Fruit fly (Drosophila melanogaster) whole organism, pupa: ENCODE results near the gene CG32756.

Experiments
- CG10348 ChIP-seq: fragments of 200-800 bp; sonication (Bioruptor generic); IDR thresholded peaks from 2 replicates; pipeline ENCODE4 v1.3.6; 2022; ENCODE audit warnings: missing biosample characterization, missing genetic modification characterization
- CG12605 ChIP-seq: fragments of 200-800 bp; sonication (Bioruptor generic); IDR thresholded peaks from 2 replicates; pipeline ENCODE4 v1.3.6; 2022; ENCODE audit warnings: missing biosample characterization, missing genetic modification characterization
- CG13204 ChIP-seq: fragments of 200-800 bp; sonication (Bioruptor generic); optimal IDR thresholded peaks from 2 replicates; lab custom pipeline; 2018; ENCODE audit warnings: missing biosample characterization, mild to moderate bottlenecking, missing genetic modification characterization, moderate library complexity
- CG14655 ChIP-seq: fragments of 200-800 bp; sonication (Bioruptor generic); optimal IDR thresholded peaks from 3 replicates; lab custom pipeline; 2017; ENCODE audit warnings: mild to moderate bottlenecking, missing biosample characterization, missing genetic modification reagents, missing genetic modification characterization
- CG15710 ChIP-seq: fragments of 200-800 bp; sonication (Bioruptor generic); optimal IDR thresholded peaks from 2 replicates; lab custom pipeline; 2018; ENCODE audit warnings: missing biosample characterization, mild to moderate bottlenecking, missing genetic modification characterization, moderate library complexity
- CG17806 ChIP-seq: fragments of 200-800 bp; sonication (Bioruptor generic); optimal IDR thresholded peaks from 2 replicates; lab custom pipeline; 2018; ENCODE audit warnings: missing biosample characterization, mild to moderate bottlenecking, missing genetic modification characterization, moderate library complexity
- CG32121 ChIP-seq: fragments of 200-800 bp; sonication (Bioruptor generic); IDR thresholded peaks from 2 replicates; pipeline ENCODE4 v1.3.6; 2022; ENCODE audit warnings: missing biosample characterization, missing genetic modification characterization
- CG34367 ChIP-seq: fragments of 200-800 bp; sonication (Bioruptor generic); optimal IDR thresholded peaks from 2 replicates; lab custom pipeline; 2018; ENCODE audit warnings: missing biosample characterization, mild to moderate bottlenecking, missing genetic modification characterization
- CG4496 ChIP-seq: fragments of 200-800 bp; sonication (Bioruptor generic); IDR thresholded peaks from 3 replicates; pipeline ENCODE4 v1.3.6; 2022; ENCODE audit warnings: missing biosample characterization, missing genetic modification characterization
- CG8159 ChIP-seq: fragments of 200-800 bp; sonication (Bioruptor generic); optimal IDR thresholded peaks from 3 replicates; lab custom pipeline; 2018; ENCODE audit warnings: missing biosample characterization, mild to moderate bottlenecking, missing genetic modification characterization, moderate library complexity
- CG8301 ChIP-seq: fragments of 200-800 bp; sonication (Bioruptor generic); optimal IDR thresholded peaks from 2 replicates; lab custom pipeline; 2018; ENCODE audit warnings: missing biosample characterization, mild to moderate bottlenecking, missing genetic modification characterization
- CG9948 ChIP-seq: fragments of 200-800 bp; sonication (Bioruptor generic); optimal IDR thresholded peaks from 2 replicates; lab custom pipeline; 2018; ENCODE audit warnings: missing biosample characterization, mild to moderate bottlenecking, missing genetic modification characterization, moderate library complexity
- D1 ChIP-seq: fragments of 200-800 bp; sonication (Bioruptor generic); optimal IDR thresholded peaks from 2 replicates; lab custom pipeline; 2018; ENCODE audit warnings: missing biosample characterization, mild to moderate bottlenecking, missing genetic modification characterization, moderate library complexity
- EcR ChIP-seq: fragments of 200-800 bp; sonication (Bioruptor generic); optimal IDR thresholded peaks from 3 replicates; lab custom pipeline; 2019; ENCODE audit warnings: missing biosample characterization, missing genetic modification characterization, mild to moderate bottlenecking, moderate library complexity, missing genetic modification reagents
- Ets98B ChIP-seq: fragments of 200-800 bp; sonication (Bioruptor generic); IDR thresholded peaks from 2 replicates; pipeline ENCODE4 v1.3.6; 2022; ENCODE audit warnings: missing biosample characterization, missing genetic modification characterization
- Pif1A ChIP-seq: fragments of 200-800 bp; sonication (Bioruptor generic); optimal IDR thresholded peaks from 3 replicates; lab custom pipeline; 2016; ENCODE audit warnings: missing biosample characterization, missing genetic modification characterization
- Pif1B ChIP-seq: fragments of 200-800 bp; sonication (Bioruptor generic); optimal IDR thresholded peaks from 3 replicates; lab custom pipeline; 2016; ENCODE audit warnings: missing biosample characterization, missing genetic modification characterization
- Snoo ChIP-seq: fragments of 200-800 bp; sonication (Bioruptor generic); optimal IDR thresholded peaks from 3 replicates; lab custom pipeline; 2017; ENCODE audit warnings: missing biosample characterization, mild to moderate bottlenecking, missing genetic modification characterization, inconsistent platforms
- fd96Ca ChIP-seq: fragments of 200-800 bp; sonication (Bioruptor generic); IDR thresholded peaks from 3 replicates; pipeline ENCODE4 v1.3.6; 2022; ENCODE audit warnings: missing biosample characterization, missing genetic modification characterization
- gl ChIP-seq: fragments of 200-800 bp; sonication (Bioruptor generic); optimal IDR thresholded peaks from 2 replicates; lab custom pipeline; 2018; ENCODE audit warnings: missing biosample characterization, mild to moderate bottlenecking, missing genetic modification characterization
- rn ChIP-seq: fragments of 200-800 bp; sonication (Bioruptor generic); IDR thresholded peaks from 2 replicates; pipeline ENCODE4 v1.3.6; 2022; ENCODE audit warnings: missing biosample characterization, missing genetic modification characterization

CG32756 gene

dm6 chrX:5917310-5917988 lies 28.0 kb upstream of the CG32756 start:
- no peak for TF ChIP-seq Ets98B (GFP tag; lab: Robert Waterston, UW)
- TF ChIP-seq CG12605, result peak; percentile 38; the same call in 1 of the 2 replicates
- TF ChIP-seq CG32121 (GFP tag; lab: Robert Waterston, UW), result peak; percentile 29; the same call in 1 of the 2 replicates
- TF ChIP-seq CG4496 (GFP tag; lab: Robert Waterston, UW), result 0 out of 3 replicates have a peak, but pooled peaks have one; percentile 51
- TF ChIP-seq Snoo (tag; lab: Kevin White, UChicago), result peak; percentile 12

dm6 chrX:5918499-5919126 lies 26.9 kb upstream of the CG32756 start:
- TF ChIP-seq fd96Ca (GFP tag; lab: Robert Waterston, UW) (peak; percentile 100), CG8159 (tag; lab: Kevin White, UChicago) (peak; percentile 99), CG34367 (tag; lab: Kevin White, UChicago) (peak; percentile 99), CG14655 (GFP tag; lab: Kevin White, UChicago) (peak; percentile 100), CG10348 (peak; percentile 98), rn (peak; percentile 99), CG12605 (peak; percentile 99), CG32121 (GFP tag; lab: Robert Waterston, UW) (peak; percentile 100), CG9948 (tag; lab: Kevin White, UChicago) (peak; percentile 99), D1 (tag; lab: Kevin White, UChicago) (peak; percentile 98), Pif1B (GFP tag; lab: Kevin White, UChicago) (peak; percentile 99), CG13204 (peak; percentile 98), Ets98B (GFP tag; lab: Robert Waterston, UW) (peak; percentile 100), Snoo (tag; lab: Kevin White, UChicago) (peak; percentile 100), CG15710 (peak; percentile 99), EcR (peak; percentile 92), Pif1A (GFP tag; lab: Kevin White, UChicago) (peak; percentile 99), gl (tag; lab: Kevin White, UChicago) (peak; percentile 99), CG4496 (GFP tag; lab: Robert Waterston, UW) (peak; percentile 100), CG17806 (peak; percentile 99), CG8301 (tag; lab: Kevin White, UChicago) (peak; percentile 99)
- TF ChIP-seq, all 21 proteins: peak for 21

dm6 chrX:5920932-5921331 lies 24.6 kb upstream of the CG32756 start:
- TF ChIP-seq CG8301 (tag; lab: Kevin White, UChicago) (peak; percentile 4), CG8159 (tag; lab: Kevin White, UChicago) (no peak), rn (no peak), CG12605 (peak; percentile 68), CG4496 (GFP tag; lab: Robert Waterston, UW) (no peak), Pif1B (GFP tag; lab: Kevin White, UChicago) (no peak), CG17806 (no peak), CG14655 (GFP tag; lab: Kevin White, UChicago) (peak; percentile 17), D1 (tag; lab: Kevin White, UChicago) (no peak), CG32121 (GFP tag; lab: Robert Waterston, UW) (no peak), CG9948 (tag; lab: Kevin White, UChicago) (no peak), Pif1A (GFP tag; lab: Kevin White, UChicago) (no peak)

dm6 chrX:5922057-5922456 lies 23.4 kb upstream of the CG32756 start:
- TF ChIP-seq CG9948 (tag; lab: Kevin White, UChicago) (no peak), gl (tag; lab: Kevin White, UChicago) (no peak), CG8159 (tag; lab: Kevin White, UChicago) (no peak), EcR (no peak), CG14655 (GFP tag; lab: Kevin White, UChicago) (no peak), CG4496 (GFP tag; lab: Robert Waterston, UW) (no peak), CG10348 (no peak), Ets98B (GFP tag; lab: Robert Waterston, UW) (no peak), CG8301 (tag; lab: Kevin White, UChicago) (no peak), Snoo (tag; lab: Kevin White, UChicago) (no peak), CG34367 (tag; lab: Kevin White, UChicago) (no peak), D1 (tag; lab: Kevin White, UChicago) (no peak), Pif1B (GFP tag; lab: Kevin White, UChicago) (no peak)

dm6 chrX:5923124-5923523 lies 22.4 kb upstream of the CG32756 start:
- TF ChIP-seq D1 (tag; lab: Kevin White, UChicago), result peak; percentile 37
- no peak for TF ChIP-seq gl (tag; lab: Kevin White, UChicago)
- TF ChIP-seq CG4496 (GFP tag; lab: Robert Waterston, UW), result peak; percentile 62; the same call in 2 of the 3 replicates
- peak; percentile 34 for TF ChIP-seq CG9948 (tag; lab: Kevin White, UChicago)
- peak; percentile 66 for TF ChIP-seq Snoo (tag; lab: Kevin White, UChicago)
- TF ChIP-seq CG10348, result no peak
- no peak for TF ChIP-seq Ets98B (GFP tag; lab: Robert Waterston, UW)
- peak; percentile 52 for TF ChIP-seq Pif1B (GFP tag; lab: Kevin White, UChicago)
- peak; percentile 73 for TF ChIP-seq Pif1A (GFP tag; lab: Kevin White, UChicago)
- peak; percentile 55 for TF ChIP-seq CG17806
- peak; percentile 52; the same call in 1 of the 2 replicates for TF ChIP-seq CG12605
- no peak for TF ChIP-seq CG13204
- peak; percentile 53 for TF ChIP-seq CG32121 (GFP tag; lab: Robert Waterston, UW)
- TF ChIP-seq CG14655 (GFP tag; lab: Kevin White, UChicago), result peak; percentile 29
- peak; percentile 66 for TF ChIP-seq CG8159 (tag; lab: Kevin White, UChicago)
- peak; percentile 43 for TF ChIP-seq CG15710
- peak; percentile 50; the same call in 1 of the 3 replicates for TF ChIP-seq fd96Ca (GFP tag; lab: Robert Waterston, UW)
- no peak for TF ChIP-seq EcR
- peak; percentile 9 for TF ChIP-seq CG8301 (tag; lab: Kevin White, UChicago)
- TF ChIP-seq CG34367 (tag; lab: Kevin White, UChicago), result peak; percentile 26
- TF ChIP-seq rn, result no peak
